Fruit fly (Drosophila melanogaster): Measurements from ENCODE around the gene Rpt2.

dm6 chr3R:23920387-23920786 lies 11.0 kb downstream of the Rpt2 start:
- TF ChIP-seq CG7101 (tag; optimal IDR thresholded peaks at IDR 0.05) (no peak), Clk (GFP tag; optimal IDR thresholded peaks at IDR 0.05) (no peak), Crg-1 (GFP tag; optimal IDR thresholded peaks at IDR 0.05) (no peak), pad (GFP tag; optimal IDR thresholded peaks at IDR 0.05) (no peak), CG5204 (GFP tag; optimal IDR thresholded peaks at IDR 0.05) (no peak), kay (GFP tag; ENCODE audit: borderline replicate concordance) (no peak)

All from whole organism, adult.